Fruit fly (Drosophila melanogaster) whole organism, embryonic: ENCODE results near the gene bumpel.

ENCODE experiments used
- CG10979 ChIP-seq: fragments of 200-800 bp; sonication (Bioruptor generic); optimal IDR thresholded peaks from 2 replicates; lab custom pipeline; 2018; ENCODE audit warnings: missing biosample characterization, mild to moderate bottlenecking, missing genetic modification characterization, moderate library complexity
- CG12391 ChIP-seq: fragments of 200-800 bp; sonication (Bioruptor generic); optimal IDR thresholded peaks from 3 replicates; lab custom pipeline; 2018; ENCODE audit warnings: missing biosample characterization, mild to moderate bottlenecking, missing genetic modification characterization, moderate library complexity
- CG14667 ChIP-seq: fragments of 200-800 bp; sonication (Bioruptor generic); IDR thresholded peaks from 2 replicates; pipeline ENCODE4 v1.3.6; 2022; ENCODE audit warnings: missing biosample characterization, missing genetic modification characterization
- CG2712 ChIP-seq: fragments of 200-800 bp; optimal IDR thresholded peaks from 3 replicates; lab custom pipeline; 2019; ENCODE audit warnings: missing biosample characterization, mild to moderate bottlenecking, missing genetic modification characterization, moderate library complexity
- CG2875 ChIP-seq: fragments of 200-800 bp; sonication (Bioruptor generic); optimal IDR thresholded peaks from 2 replicates; lab custom pipeline; 2017; ENCODE audit warnings: missing biosample characterization, mild to moderate bottlenecking, missing genetic modification characterization, missing genetic modification reagents
- CG33213 ChIP-seq: fragments of 200-800 bp; sonication (Bioruptor generic); optimal IDR thresholded peaks from 3 replicates; lab custom pipeline; 2016; ENCODE audit warnings: missing biosample characterization, missing genetic modification characterization
- CG4730 ChIP-seq: fragments of 200-800 bp; sonication (Bioruptor generic); IDR thresholded peaks from 2 replicates; pipeline ENCODE4 v1.3.6; 2022; ENCODE audit warnings: missing biosample characterization, missing genetic modification characterization
- CG6254 ChIP-seq: fragments of 200-800 bp; sonication (Bioruptor generic); optimal IDR thresholded peaks from 3 replicates; lab custom pipeline; 2017; ENCODE audit warnings: mild to moderate bottlenecking, missing biosample characterization, missing genetic modification reagents, missing genetic modification characterization
- CG6813 ChIP-seq: fragments of 200-800 bp; sonication (Bioruptor generic); optimal IDR thresholded peaks from 2 replicates; lab custom pipeline; 2017; ENCODE audit warnings: missing biosample characterization, missing genetic modification characterization, mild to moderate bottlenecking, moderate library complexity, missing genetic modification reagents
- CG8478 ChIP-seq: fragments of >200 bp; optimal IDR thresholded peaks from 2 replicates; lab custom pipeline; 2018
- CG8765 ChIP-seq: fragments of 200-800 bp; sonication (Bioruptor generic); IDR thresholded peaks from 2 replicates; pipeline ENCODE4 v1.3.6; 2022; ENCODE audit warnings: missing biosample characterization, missing genetic modification characterization
- Chrac-16 ChIP-seq: fragments of 200-800 bp; sonication (Bioruptor generic); optimal IDR thresholded peaks from 3 replicates; lab custom pipeline; 2016; ENCODE audit warnings: missing biosample characterization, missing genetic modification characterization
- Dad ChIP-seq: fragments of 200-800 bp; sonication (Bioruptor generic); optimal IDR thresholded peaks from 3 replicates; lab custom pipeline; 2016; ENCODE audit warnings: missing biosample characterization, missing genetic modification characterization
- H15 ChIP-seq: fragments of 200-800 bp; sonication (Bioruptor generic); IDR thresholded peaks from 3 replicates; pipeline ENCODE4 v1.3.6; 2022; ENCODE audit warnings: missing biosample characterization, missing genetic modification characterization
- H2.0 ChIP-seq: fragments of 200-800 bp; sonication (Bioruptor generic); IDR thresholded peaks from 2 replicates; pipeline ENCODE4 v1.3.6; 2022; ENCODE audit warnings: missing biosample characterization, missing genetic modification characterization
- HHEX ChIP-seq: fragments of 200-800 bp; sonication (Bioruptor generic); optimal IDR thresholded peaks from 3 replicates; lab custom pipeline; 2017; ENCODE audit warnings: missing biosample characterization, mild to moderate bottlenecking, missing genetic modification characterization, missing genetic modification reagents
- Hey ChIP-seq: fragments of 200-800 bp; sonication (Bioruptor generic); optimal IDR thresholded peaks from 3 replicates; lab custom pipeline; 2018; ENCODE audit warnings: missing biosample characterization, mild to moderate bottlenecking, missing genetic modification characterization
- Kr ChIP-seq: fragments of 200-800 bp; sonication (Bioruptor generic); optimal IDR thresholded peaks from 2 replicates; lab custom pipeline; 2017; ENCODE audit warnings: missing biosample characterization, mild to moderate bottlenecking, missing genetic modification characterization
- MESR4 ChIP-seq: fragments of 200-800 bp; sonication (Bioruptor generic); optimal IDR thresholded peaks from 2 replicates; lab custom pipeline; 2018; ENCODE audit warnings: missing biosample characterization, mild to moderate bottlenecking, missing genetic modification characterization, moderate library complexity
- Mes4 ChIP-seq: fragments of 200-800 bp; sonication (Bioruptor generic); optimal IDR thresholded peaks from 2 replicates; lab custom pipeline; 2016; ENCODE audit warnings: missing biosample characterization, missing genetic modification characterization
- Nf-YB ChIP-seq: fragments of 200-800 bp; sonication (Bioruptor generic); optimal IDR thresholded peaks from 3 replicates; lab custom pipeline; 2019; ENCODE audit warnings: missing biosample characterization, mild to moderate bottlenecking, missing genetic modification characterization, moderate library complexity
- Taf1 ChIP-seq: fragments of 200-800 bp; sonication (Bioruptor generic); IDR thresholded peaks from 2 replicates; pipeline ENCODE4 v1.3.6; 2022; ENCODE audit warnings: missing biosample characterization, missing genetic modification characterization
- amos ChIP-seq: fragments of 200-800 bp; sonication (Bioruptor generic); IDR thresholded peaks from 2 replicates; pipeline ENCODE4 v1.3.6; 2022; ENCODE audit warnings: missing biosample characterization, missing genetic modification characterization; ENCODE audit not compliant: partially characterized antibody
- bab2 ChIP-seq: fragments of 200-800 bp; sonication (Bioruptor generic); optimal IDR thresholded peaks from 2 replicates; lab custom pipeline; 2016; ENCODE audit warnings: missing biosample characterization, missing genetic modification characterization
- btn ChIP-seq: fragments of 200-800 bp; sonication (Bioruptor generic); optimal IDR thresholded peaks from 2 replicates; lab custom pipeline; 2016; ENCODE audit warnings: missing biosample characterization, missing genetic modification characterization
- cg ChIP-seq: fragments of 200-800 bp; sonication (Bioruptor generic); optimal IDR thresholded peaks from 3 replicates; lab custom pipeline; 2019; ENCODE audit warnings: missing biosample characterization, mild to moderate bottlenecking, missing genetic modification characterization, moderate library complexity
- chif ChIP-seq, 2 experiments: fragments of 200-800 bp; sonication (Bioruptor generic); optimal IDR thresholded peaks; 3 replicates each; lab custom pipeline; 2016; ENCODE audit warnings: missing biosample characterization in 2 of 2, missing genetic modification characterization in 2 of 2
- chinmo ChIP-seq: fragments of 200-800 bp; sonication (Bioruptor generic); IDR thresholded peaks from 4 replicates; pipeline ENCODE4 v1.3.6; 2022; ENCODE audit warnings: missing biosample characterization, missing genetic modification characterization; ENCODE audit not compliant: partially characterized antibody
- ci ChIP-seq: fragments of 200-800 bp; sonication (Bioruptor generic); IDR thresholded peaks from 3 replicates; pipeline ENCODE4 v1.3.6; 2022; ENCODE audit warnings: missing biosample characterization, missing genetic modification characterization
- dimm ChIP-seq: fragments of 200-800 bp; sonication (Bioruptor generic); IDR thresholded peaks from 2 replicates; pipeline ENCODE4 v1.3.6; 2022; ENCODE audit warnings: missing biosample characterization, missing genetic modification characterization
- disco-r ChIP-seq: fragments of 200-800 bp; sonication (Bioruptor generic); optimal IDR thresholded peaks from 2 replicates; lab custom pipeline; 2016; ENCODE audit warnings: missing biosample characterization, missing genetic modification characterization
- her ChIP-seq: fragments of 200-800 bp; sonication (Bioruptor generic); optimal IDR thresholded peaks from 2 replicates; lab custom pipeline; 2016; ENCODE audit warnings: missing biosample characterization, missing genetic modification characterization
- hth ChIP-seq: fragments of >200 bp; optimal IDR thresholded peaks from 2 replicates; lab custom pipeline; 2017; ENCODE audit warnings: inconsistent platforms
- insv ChIP-seq, 2 experiments: fragments of 200-800 bp; sonication (Bioruptor generic); optimal IDR thresholded peaks; 3 replicates each; lab custom pipeline; 2016 to 2018; ENCODE audit warnings: missing biosample characterization in 2 of 2, missing genetic modification characterization in 2 of 2
- inv ChIP-seq: fragments of 200-800 bp; sonication (Bioruptor generic); IDR thresholded peaks from 2 replicates; pipeline ENCODE4 v1.3.6; 2022; ENCODE audit warnings: missing biosample characterization, missing genetic modification characterization; ENCODE audit not compliant: partially characterized antibody
- jing ChIP-seq: fragments of 200-800 bp; sonication (Bioruptor generic); optimal IDR thresholded peaks from 2 replicates; lab custom pipeline; 2018; ENCODE audit warnings: missing biosample characterization, mild to moderate bottlenecking, missing genetic modification characterization
- knrl ChIP-seq: fragments of 200-800 bp; sonication (Bioruptor generic); IDR thresholded peaks from 3 replicates; pipeline ENCODE4 v1.3.6; 2022; ENCODE audit warnings: missing biosample characterization, missing genetic modification characterization; ENCODE audit not compliant: partially characterized antibody
- mam ChIP-seq: fragments of 200-800 bp; sonication (Bioruptor generic); optimal IDR thresholded peaks from 3 replicates; lab custom pipeline; 2016; ENCODE audit warnings: missing biosample characterization, missing genetic modification characterization
- nau ChIP-seq: fragments of 200-800 bp; sonication (Bioruptor generic); optimal IDR thresholded peaks from 3 replicates; lab custom pipeline; 2017; ENCODE audit warnings: missing biosample characterization, mild to moderate bottlenecking, missing genetic modification characterization, missing genetic modification reagents
- nerfin-1 ChIP-seq: fragments of 200-800 bp; sonication (Bioruptor generic); optimal IDR thresholded peaks from 3 replicates; lab custom pipeline; 2019; ENCODE audit warnings: missing biosample characterization, mild to moderate bottlenecking, missing genetic modification characterization, moderate library complexity
- nom ChIP-seq: fragments of 200-800 bp; sonication (Bioruptor generic); optimal IDR thresholded peaks from 2 replicates; lab custom pipeline; 2017; ENCODE audit warnings: missing biosample characterization, missing genetic modification characterization, mild to moderate bottlenecking, moderate library complexity, missing genetic modification reagents
- run ChIP-seq: fragments of 200-800 bp; sonication (Bioruptor generic); optimal IDR thresholded peaks from 3 replicates; lab custom pipeline; 2018; ENCODE audit warnings: missing biosample characterization, mild to moderate bottlenecking, missing genetic modification characterization
- salm ChIP-seq: fragments of 200-800 bp; sonication (Bioruptor generic); optimal IDR thresholded peaks from 2 replicates; lab custom pipeline; 2018; ENCODE audit warnings: missing biosample characterization, mild to moderate bottlenecking, missing genetic modification characterization
- sc ChIP-seq, 3 experiments: fragments of >200 bp in 2 of 3; fragments of 200-800 bp in 1 of 3; sonication (Bioruptor generic) in 1 of 3; optimal IDR thresholded peaks; 2 replicates in 2 of 3; 3 replicates in 1 of 3; lab custom pipeline; 2017; ENCODE audit warnings: mild to moderate bottlenecking in 1 of 3, missing biosample characterization in 1 of 3, missing genetic modification characterization in 1 of 3, missing genetic modification reagents in 1 of 3
- sens ChIP-seq: fragments of 200-800 bp; sonication (Bioruptor generic); peaks from one replicate; lab custom pipeline; 2016; ENCODE audit warnings: missing biosample characterization, missing genetic modification characterization
- slp2 ChIP-seq: fragments of 200-800 bp; sonication (Bioruptor generic); optimal IDR thresholded peaks from 2 replicates; lab custom pipeline; 2016; ENCODE audit warnings: missing biosample characterization, missing genetic modification characterization
- tll ChIP-seq, 2 experiments: fragments of 200-800 bp in 1 of 2; fragments of >200 bp in 1 of 2; sonication (Bioruptor generic) in 1 of 2; optimal IDR thresholded peaks; 2 replicates each; lab custom pipeline; 2017 to 2019; ENCODE audit warnings: missing biosample characterization in 2 of 2, missing genetic modification characterization in 2 of 2, mild to moderate bottlenecking in 1 of 2, moderate library complexity in 1 of 2
- yki ChIP-seq: fragments of >200 bp; optimal IDR thresholded peaks from 3 replicates; lab custom pipeline; 2018

Gene bumpel

dm6 chr3R:11372053-11373016 lies 46.1 kb downstream of the bumpel start (continued):
- TF ChIP-seq Dad, result peak; percentile 24
- TF ChIP-seq CG12391 (tag; lab: Kevin White, UChicago), result peak; percentile 12
- TF ChIP-seq run (tag; lab: Kevin White, UChicago), result no peak
- TF ChIP-seq hth (lab: Kevin White, UChicago), result no peak
- no peak for TF ChIP-seq bab2 (GFP tag; lab: Kevin White, UChicago)
- TF ChIP-seq nau, result no peak
- no peak for TF ChIP-seq CG2875 (GFP tag; lab: Kevin White, UChicago)
- TF ChIP-seq knrl (GFP tag; lab: Robert Waterston, UW), result 0 out of 3 replicates have a peak, but pooled peaks have one; percentile 33
- TF ChIP-seq CG6813 (GFP tag; lab: Kevin White, UChicago), result no peak
- no peak for TF ChIP-seq sc (optimal IDR thresholded peaks at IDR 0.05; lab: Kevin White, UChicago)
- TF ChIP-seq sc (GFP tag; optimal IDR thresholded peaks at IDR 0.05; lab: Kevin White, UChicago), result peak; percentile 11
- TF ChIP-seq Kr (GFP tag; lab: Kevin White, UChicago), result no peak
- no peak for TF ChIP-seq CG6254 (GFP tag; lab: Kevin White, UChicago)
- TF ChIP-seq nom (GFP tag; lab: Kevin White, UChicago), result peak; percentile 8
- TF ChIP-seq Mes4 (GFP tag; lab: Kevin White, UChicago), result peak; percentile 63
- peak; percentile 0 for TF ChIP-seq Hey (tag; lab: Kevin White, UChicago)
- TF ChIP-seq Taf1 (GFP tag; lab: Robert Waterston, UW), result no peak
- peak; percentile 34 for TF ChIP-seq btn (GFP tag; lab: Kevin White, UChicago)
- TF ChIP-seq jing (GFP tag; lab: Kevin White, UChicago), result peak; percentile 45
- TF ChIP-seq nerfin-1 (tag; lab: Kevin White, UChicago), result peak; percentile 50
- TF ChIP-seq MESR4 (GFP tag; lab: Kevin White, UChicago), result peak; percentile 1
- peak; percentile 30 for TF ChIP-seq disco-r (GFP tag; lab: Kevin White, UChicago)
- TF ChIP-seq Nf-YB, result peak; percentile 96
- TF ChIP-seq Chrac-16 (GFP tag; lab: Kevin White, UChicago), result no peak
- TF ChIP-seq yki, result no peak
- peak; percentile 94 for TF ChIP-seq CG8478 (lab: Kevin White, UChicago)
- peak in 1 of 2 experiments; percentile 53 for TF ChIP-seq chif (GFP tag; optimal IDR thresholded peaks at IDR 0.05; lab: Kevin White, UChicago)
- no peak for TF ChIP-seq inv (GFP tag; lab: Robert Waterston, UW)
- 0 out of 4 replicates have a peak, but pooled peaks have one; percentile 56 for TF ChIP-seq chinmo (GFP tag; lab: Robert Waterston, UW)
- peak; percentile 73; the same call in 2 of the 3 replicates for TF ChIP-seq ci (GFP tag; lab: Robert Waterston, UW)
- peak; percentile 21 for TF ChIP-seq CG8765 (GFP tag; lab: Robert Waterston, UW)
- peak; percentile 28 for TF ChIP-seq CG10979
- 0 out of 2 replicates have a peak, but pooled peaks have one; percentile 16 for TF ChIP-seq H2.0 (GFP tag; lab: Robert Waterston, UW)
- no peak for TF ChIP-seq slp2 (GFP tag; lab: Kevin White, UChicago)
- TF ChIP-seq dimm, result no peak
- peak; percentile 43 for TF ChIP-seq CG2712 (tag; lab: Kevin White, UChicago)
- TF ChIP-seq CG33213 (GFP tag; lab: Kevin White, UChicago), result peak; percentile 42
- TF ChIP-seq amos (GFP tag; lab: Robert Waterston, UW), result peak; percentile 32
- no peak for TF ChIP-seq salm
- peak; percentile 97 for TF ChIP-seq cg (GFP tag; lab: Kevin White, UChicago)
- peak in 1 of 2 experiments; percentile 96 for TF ChIP-seq tll (GFP tag; optimal IDR thresholded peaks at IDR 0.05; lab: Kevin White, UChicago)
- TF ChIP-seq sens (GFP tag; lab: Kevin White, UChicago), result peak; percentile 70
- no peak for TF ChIP-seq CG4730 (GFP tag; lab: Robert Waterston, UW)
- TF ChIP-seq HHEX (GFP tag; lab: Kevin White, UChicago), result peak; percentile 29
- TF ChIP-seq H15 (GFP tag; lab: Robert Waterston, UW), result no peak
- no peak for TF ChIP-seq mam
- no peak for TF ChIP-seq CG14667
- peak in 1 of 2 experiments; percentile 39 for TF ChIP-seq insv (GFP tag; optimal IDR thresholded peaks at IDR 0.05; lab: Kevin White, UChicago)
- peak; percentile 25 for TF ChIP-seq her (GFP tag; lab: Kevin White, UChicago)
